Worm (Caenorhabditis elegans): ENCODE measurements around the gene str-140.
A peak's percentile ranks its signal among the peaks of the same experiment; 100 is the strongest.

str-140 gene

ce11 chrV:8035947-8036346 is 31.8 kb downstream of the str-140 start, which contains the start of gene ZC513.14:
Gene ZC513.14, minus strand, starts transcription at chrV:8036047.
- TF ChIP-seq Y55F3AM.14 (GFP tag; optimal IDR thresholded peaks at IDR 0.05) (no peak), sma-9 (GFP tag; optimal IDR thresholded peaks at IDR 0.05) (no peak), sma-9 (tag; optimal IDR thresholded peaks at IDR 0.05) (no peak), unc-39 (tag; optimal IDR thresholded peaks at IDR 0.05) (no peak), fos-1 (tag; optimal IDR thresholded peaks at IDR 0.05) (no peak), alr-1 (tag; optimal IDR thresholded peaks at IDR 0.05) (no peak), aly-2 (tag; optimal IDR thresholded peaks at IDR 0.05) (no peak)

DNA sequence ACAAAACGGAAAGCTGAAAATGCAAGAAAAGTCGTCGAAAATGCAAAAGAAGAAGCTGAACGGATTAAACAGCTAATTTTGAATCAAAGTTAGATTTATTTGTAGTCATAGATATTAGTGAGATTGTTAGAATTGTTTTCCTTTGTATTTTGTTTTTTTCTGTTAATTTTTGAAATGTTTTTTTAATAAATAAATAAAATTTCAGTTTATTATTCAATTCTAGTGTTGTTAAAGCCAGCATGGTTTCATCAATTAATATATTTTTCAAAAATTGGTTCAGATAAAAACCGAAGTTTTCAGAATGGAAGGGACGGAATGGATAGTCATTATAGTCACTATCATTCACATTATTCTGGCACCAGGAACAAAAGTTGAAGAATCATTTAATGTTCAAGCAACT is 32.9 kb downstream of the str-140 start, which contains the start of gene algn-12:
Gene algn-12, plus strand, starts transcription at position 301 of the 400 bp plus-strand sequence.
- TF ChIP-seq lin-13 (GFP tag; optimal IDR thresholded peaks at IDR 0.05) (no peak), nhr-237 (tag; optimal IDR thresholded peaks at IDR 0.05) (no peak), fos-1 (tag; optimal IDR thresholded peaks at IDR 0.05) (no peak), alr-1 (tag; optimal IDR thresholded peaks at IDR 0.05) (no peak), blmp-1 (tag; optimal IDR thresholded peaks at IDR 0.05; ENCODE audit: insufficient read depth) (no peak), mbf-1 (tag; optimal IDR thresholded peaks at IDR 0.05) (no peak), nhr-12 (tag; optimal IDR thresholded peaks at IDR 0.05) (no peak), egl-27 (tag; optimal IDR thresholded peaks at IDR 0.05) (no peak), sem-4 (tag; optimal IDR thresholded peaks at IDR 0.05) (no peak), nhr-21 (tag; optimal IDR thresholded peaks at IDR 0.05) (no peak), ceh-16 (tag; optimal IDR thresholded peaks at IDR 0.05) (no peak), Y55F3AM.14 (GFP tag; optimal IDR thresholded peaks at IDR 0.05) (no peak), R02D3.7 (tag; optimal IDR thresholded peaks at IDR 0.05) (no peak)

DNA sequence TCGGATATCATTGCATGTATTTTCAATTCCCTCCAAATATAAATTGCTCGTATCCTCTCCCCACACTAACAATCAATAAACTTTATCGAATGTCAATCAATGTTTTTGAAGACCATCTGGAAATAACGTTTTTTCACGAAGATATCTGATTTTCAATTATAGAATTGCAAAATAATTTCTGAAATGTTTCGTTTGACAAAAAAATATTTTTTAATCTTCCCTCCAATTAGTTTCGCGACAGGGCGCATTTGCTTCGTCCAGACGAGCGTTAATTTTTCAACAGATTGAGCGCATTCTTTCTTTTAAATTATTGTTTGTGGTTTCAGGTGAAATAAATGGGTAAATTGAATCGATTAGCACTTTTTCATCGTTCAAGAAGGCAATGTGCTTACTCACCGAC is 36.6 kb downstream of the str-140 start, which contains the start of gene vars-1:
Gene vars-1, plus strand, starts transcription at position 291 of the 400 bp plus-strand sequence.
- TF ChIP-seq mbf-1 (tag; optimal IDR thresholded peaks at IDR 0.05) = no peak
- TF ChIP-seq sma-3 (GFP tag; optimal IDR thresholded peaks at IDR 0.05) = peak; percentile 43
- TF ChIP-seq unc-62 (GFP tag; optimal IDR thresholded peaks at IDR 0.05) = no peak
- no peak for TF ChIP-seq nhr-6 (tag; optimal IDR thresholded peaks at IDR 0.05)
- TF ChIP-seq nhr-21 (tag; optimal IDR thresholded peaks at IDR 0.05) = peak; percentile 48
- no peak for TF ChIP-seq lin-11 (tag; optimal IDR thresholded peaks at IDR 0.05)
- no peak for TF ChIP-seq blmp-1 (tag; optimal IDR thresholded peaks at IDR 0.05; ENCODE audit: insufficient read depth)
- no peak for TF ChIP-seq ama-1 (optimal IDR thresholded peaks at IDR 0.05)
- peak; percentile 50 for TF ChIP-seq crh-2 (tag; optimal IDR thresholded peaks at IDR 0.05)
- no peak for TF ChIP-seq R02D3.7 (tag; optimal IDR thresholded peaks at IDR 0.05)
- TF ChIP-seq lin-13 (GFP tag; optimal IDR thresholded peaks at IDR 0.05) = peak; percentile 35
- TF ChIP-seq ztf-4 (tag; optimal IDR thresholded peaks at IDR 0.05) = no peak
- no peak for TF ChIP-seq elt-3 (tag; optimal IDR thresholded peaks at IDR 0.05)
- no peak for TF ChIP-seq ztf-11 (tag; optimal IDR thresholded peaks at IDR 0.05)
- peak; percentile 29 for TF ChIP-seq nhr-25 (tag; optimal IDR thresholded peaks at IDR 0.05)
- TF ChIP-seq nhr-129 (tag; optimal IDR thresholded peaks at IDR 0.05) = peak; percentile 13
- TF ChIP-seq fos-1 (tag; optimal IDR thresholded peaks at IDR 0.05) = no peak
- no peak for TF ChIP-seq nhr-10 (tag; optimal IDR thresholded peaks at IDR 0.05)
- TF ChIP-seq lsy-2 (tag; optimal IDR thresholded peaks at IDR 0.05) = peak in 1 of 2 experiments; percentile 76
- TF ChIP-seq snpc-4 (tag; optimal IDR thresholded peaks at IDR 0.05) = no peak
- TF ChIP-seq mab-5 (tag; optimal IDR thresholded peaks at IDR 0.05) = no peak
- TF ChIP-seq sma-9 (GFP tag; optimal IDR thresholded peaks at IDR 0.05) = peak; percentile 42
- no peak for TF ChIP-seq sma-9 (tag; optimal IDR thresholded peaks at IDR 0.05)
- TF ChIP-seq ceh-82 (tag; optimal IDR thresholded peaks at IDR 0.05) = no peak
- TF ChIP-seq nhr-12 (tag; optimal IDR thresholded peaks at IDR 0.05) = no peak
- TF ChIP-seq gmeb-1 (tag; optimal IDR thresholded peaks at IDR 0.05) = peak; percentile 97
- TF ChIP-seq sem-4 (tag; optimal IDR thresholded peaks at IDR 0.05) = no peak
- no peak for TF ChIP-seq zag-1 (tag; optimal IDR thresholded peaks at IDR 0.05)
- no peak for TF ChIP-seq F13H6.1 (tag; optimal IDR thresholded peaks at IDR 0.05)
- TF ChIP-seq nhr-11 (tag; optimal IDR thresholded peaks at IDR 0.05) = no peak
- TF ChIP-seq Y55F3AM.14 (GFP tag; optimal IDR thresholded peaks at IDR 0.05) = no peak
- no peak for TF ChIP-seq alr-1 (tag; optimal IDR thresholded peaks at IDR 0.05)
- peak; percentile 66 for TF ChIP-seq C34F6.9 (tag; optimal IDR thresholded peaks at IDR 0.05)
- TF ChIP-seq unc-39 (tag; optimal IDR thresholded peaks at IDR 0.05) = no peak
- no peak for TF ChIP-seq peb-1 (tag; optimal IDR thresholded peaks at IDR 0.05)
- no peak for TF ChIP-seq skn-1 (tag; optimal IDR thresholded peaks at IDR 0.05)
- no peak for TF ChIP-seq elt-1 (tag; optimal IDR thresholded peaks at IDR 0.05)
- TF ChIP-seq mdl-1 (tag; optimal IDR thresholded peaks at IDR 0.05) = no peak
- TF ChIP-seq ztf-1 (GFP tag; conservative IDR thresholded peaks at IDR 0.05) = no peak
- TF ChIP-seq nhr-23 (tag; optimal IDR thresholded peaks at IDR 0.05) = no peak
- no peak for TF ChIP-seq dmd-4 (tag; optimal IDR thresholded peaks at IDR 0.05)
- no peak for TF ChIP-seq lin-39 (tag; optimal IDR thresholded peaks at IDR 0.05)
- no peak for TF ChIP-seq ZK546.5 (tag; optimal IDR thresholded peaks at IDR 0.05)
- TF ChIP-seq nhr-77 (tag; optimal IDR thresholded peaks at IDR 0.05) = no peak
- TF ChIP-seq unc-55 (GFP tag; optimal IDR thresholded peaks at IDR 0.05) = peak; percentile 64
- peak; percentile 4 for TF ChIP-seq egl-27 (tag; optimal IDR thresholded peaks at IDR 0.05)
- no peak for TF ChIP-seq ceh-16 (tag; optimal IDR thresholded peaks at IDR 0.05)
- no peak for TF ChIP-seq aly-2 (tag; optimal IDR thresholded peaks at IDR 0.05)
- TF ChIP-seq nhr-237 (tag; optimal IDR thresholded peaks at IDR 0.05) = no peak

Data from whole organism, L2 larva.